Worm (Caenorhabditis elegans): Measurements from ENCODE around the gene E04F6.8.

- no peak for TF ChIP-seq fkh-10 (GFP tag; optimal IDR thresholded peaks at IDR 0.05)
- TF ChIP-seq unc-62 (GFP tag; optimal IDR thresholded peaks at IDR 0.05 in 1 of 2) = no peak
- no peak for TF ChIP-seq unc-62 (tag; optimal IDR thresholded peaks at IDR 0.05)
- no peak for TF ChIP-seq ces-1 (GFP tag; optimal IDR thresholded peaks at IDR 0.05)
- TF ChIP-seq hmg-1.1 (GFP tag; IDR thresholded peaks at IDR 0.05) = no peak
- TF ChIP-seq lin-29 (GFP tag; IDR thresholded peaks at IDR 0.05) = no peak
- no peak for TF ChIP-seq lin-39 (tag; optimal IDR thresholded peaks at IDR 0.05)
- no peak for TF ChIP-seq lin-15B (tag; optimal IDR thresholded peaks at IDR 0.05)
- TF ChIP-seq rbr-2 (tag; optimal IDR thresholded peaks at IDR 0.05) = no peak
- no peak for TF ChIP-seq F44E2.7 (GFP tag; IDR thresholded peaks at IDR 0.05)
Observed at ce11 chrII:7225864-7226522, 14.8 kb upstream of the E04F6.8 start, which contains the start of gene clh-3.

Measured in whole organism, L4 larva.